Fruit fly (Drosophila melanogaster): ENCODE measurements around the gene MTA1-like.

Gene MTA1-like

dm6 chr3R:5686049-5686757 lies 37.7 kb upstream of the MTA1-like start (continued):
- no peak for TF ChIP-seq Dip2 (GFP tag; IDR thresholded peaks at IDR 0.05)
- no peak for TF ChIP-seq chinmo (GFP tag; IDR thresholded peaks at IDR 0.05; ENCODE audit: partially characterized antibody)
- peak; percentile 38 for TF ChIP-seq CG12391 (tag; optimal IDR thresholded peaks at IDR 0.05)
- no peak for TF ChIP-seq CG1832 (GFP tag; optimal IDR thresholded peaks at IDR 0.05)
- TF ChIP-seq cg (GFP tag; optimal IDR thresholded peaks at IDR 0.05) = peak; percentile 60
- peak; percentile 16 for TF ChIP-seq Deaf1 (tag; optimal IDR thresholded peaks at IDR 0.05)
- TF ChIP-seq nom (GFP tag; optimal IDR thresholded peaks at IDR 0.05) = no peak
- TF ChIP-seq CG14441 (GFP tag; IDR thresholded peaks at IDR 0.05) = peak; percentile 45; the same call in 1 of the 2 replicates
- no peak for TF ChIP-seq HmgD (GFP tag; optimal IDR thresholded peaks at IDR 0.05)
- TF ChIP-seq nerfin-1 (tag; optimal IDR thresholded peaks at IDR 0.05) = peak; percentile 77
- TF ChIP-seq CG2129 (GFP tag; IDR thresholded peaks at IDR 0.05; ENCODE audit: partially characterized antibody) = no peak
- no peak for TF ChIP-seq Ets97D (GFP tag; optimal IDR thresholded peaks at IDR 0.05)
- TF ChIP-seq jigr1 (GFP tag; IDR thresholded peaks at IDR 0.05) = no peak
- TF ChIP-seq rib (GFP tag; IDR thresholded peaks at IDR 0.05) = no peak
- peak; percentile 33; the same call in 1 of the 4 replicates for TF ChIP-seq Gug (GFP tag; IDR thresholded peaks at IDR 0.05)
- peak; percentile 30 for TF ChIP-seq CG8359 (GFP tag; optimal IDR thresholded peaks at IDR 0.05; ENCODE audit: borderline replicate concordance)
- no peak for TF ChIP-seq Opbp (GFP tag; IDR thresholded peaks at IDR 0.05; ENCODE audit: partially characterized antibody)
- no peak for TF ChIP-seq Sox100B (GFP tag; optimal IDR thresholded peaks at IDR 0.05)
- peak; percentile 12 for TF ChIP-seq CG10654 (GFP tag; optimal IDR thresholded peaks at IDR 0.05)
- TF ChIP-seq pum (GFP tag; optimal IDR thresholded peaks at IDR 0.05) = peak; percentile 29
- peak; percentile 11 for TF ChIP-seq CG1233 (GFP tag; optimal IDR thresholded peaks at IDR 0.05)
- TF ChIP-seq CG2889 (GFP tag; IDR thresholded peaks at IDR 0.05) = 0 out of 3 replicates have a peak, but pooled peaks have one; percentile 22
- TF ChIP-seq CG2712 (tag; optimal IDR thresholded peaks at IDR 0.05) = peak; percentile 61
- TF ChIP-seq amos (GFP tag; IDR thresholded peaks at IDR 0.05; ENCODE audit: partially characterized antibody) = no peak
- no peak for TF ChIP-seq NC2β (GFP tag; optimal IDR thresholded peaks at IDR 0.05)
- TF ChIP-seq ash1 (GFP tag; optimal IDR thresholded peaks at IDR 0.05) = no peak
- TF ChIP-seq Sox102F (GFP tag; optimal IDR thresholded peaks at IDR 0.05) = peak; percentile 63
- TF ChIP-seq dmrt99B (tag; optimal IDR thresholded peaks at IDR 0.05) = peak; percentile 77
- peak; percentile 51 for TF ChIP-seq CG12299 (tag; optimal IDR thresholded peaks at IDR 0.05)
- no peak for TF ChIP-seq abd-A (tag; optimal IDR thresholded peaks at IDR 0.05)
- peak; percentile 53 for TF ChIP-seq ttk (GFP tag; IDR thresholded peaks at IDR 0.05)
- peak; percentile 20; the same call in 1 of the 2 replicates for TF ChIP-seq CG1024 (GFP tag; IDR thresholded peaks at IDR 0.05)
- TF ChIP-seq CG15269 (tag; optimal IDR thresholded peaks at IDR 0.05) = peak; percentile 68
- no peak for TF ChIP-seq CG12236 (GFP tag; optimal IDR thresholded peaks at IDR 0.05)
- TF ChIP-seq fd64A (GFP tag; optimal IDR thresholded peaks at IDR 0.05) = no peak
- 0 out of 3 replicates have a peak, but pooled peaks have one; percentile 35 for TF ChIP-seq otp (GFP tag; IDR thresholded peaks at IDR 0.05)
- peak; percentile 52 for TF ChIP-seq ATbp (GFP tag; optimal IDR thresholded peaks at IDR 0.05)
- TF ChIP-seq Stat92E (GFP tag; optimal IDR thresholded peaks at IDR 0.05) = no peak
- peak; percentile 72 for TF ChIP-seq CG11504 (tag; optimal IDR thresholded peaks at IDR 0.05)
- 0 out of 3 replicates have a peak, but pooled peaks have one; percentile 29 for TF ChIP-seq CG11560 (tag; IDR thresholded peaks at IDR 0.05)
- no peak for TF ChIP-seq eyg (GFP tag; optimal IDR thresholded peaks at IDR 0.05)
- TF ChIP-seq CG17612 (GFP tag; IDR thresholded peaks at IDR 0.05) = no peak
- TF ChIP-seq CG12219 (GFP tag; optimal IDR thresholded peaks at IDR 0.05) = peak; percentile 37
- TF ChIP-seq CkIIα-i1 (GFP tag; IDR thresholded peaks at IDR 0.05) = no peak
- TF ChIP-seq CG7963 (GFP tag; IDR thresholded peaks at IDR 0.05; ENCODE audit: partially characterized antibody) = no peak
- TF ChIP-seq Mad (GFP tag; optimal IDR thresholded peaks at IDR 0.05) = peak; percentile 7
- 0 out of 3 replicates have a peak, but pooled peaks have one; percentile 30 for TF ChIP-seq so (GFP tag; IDR thresholded peaks at IDR 0.05)
- no peak for TF ChIP-seq CG11398 (GFP tag; optimal IDR thresholded peaks at IDR 0.05)
